Fruit fly (Drosophila melanogaster) whole organism, wandering third instar larva: Measurements from ENCODE around the gene tub.

ENCODE experiments used
- Abd-B ChIP-seq: fragments of >200 bp; optimal IDR thresholded peaks from 2 replicates; lab custom pipeline; 2017; ENCODE audit warnings: missing biosample characterization, missing genetic modification characterization
- CG32264 ChIP-seq: fragments of 200-800 bp; sonication (Bioruptor generic); optimal IDR thresholded peaks from 2 replicates; lab custom pipeline; 2016; ENCODE audit warnings: missing biosample characterization, missing genetic modification characterization
- CG9705 ChIP-seq: fragments of 200-800 bp; sonication (Bioruptor generic); optimal IDR thresholded peaks from 2 replicates; lab custom pipeline; 2018; ENCODE audit warnings: missing biosample characterization, mild to moderate bottlenecking, missing genetic modification characterization
- CrebA ChIP-seq: fragments of 200-800 bp; sonication (Bioruptor generic); optimal IDR thresholded peaks from 2 replicates; lab custom pipeline; 2016; ENCODE audit warnings: missing biosample characterization, mild to moderate bottlenecking, missing genetic modification characterization, borderline replicate concordance
- Dfd ChIP-seq: fragments of >200 bp; optimal IDR thresholded peaks from 2 replicates; lab custom pipeline; 2017; ENCODE audit warnings: missing biosample characterization, missing genetic modification characterization
- Dif ChIP-seq: fragments of 200-275, 200-300 bp; sonication (Bioruptor generic); optimal IDR thresholded peaks from 2 replicates; lab custom pipeline; 2018; ENCODE audit warnings: missing biosample characterization, missing genetic modification characterization; ENCODE audit not compliant: partially characterized antibody
- GATAd ChIP-seq: sonication (Bioruptor generic); optimal IDR thresholded peaks from 2 replicates; lab custom pipeline; 2016; ENCODE audit warnings: missing biosample characterization, missing genetic modification characterization
- HLH106 ChIP-seq: fragments of 200-800 bp; optimal IDR thresholded peaks from 3 replicates; lab custom pipeline; 2019; ENCODE audit warnings: missing biosample characterization, mild to moderate bottlenecking, missing genetic modification characterization, moderate library complexity
- Hnf4 ChIP-seq: fragments of 200-800 bp; sonication (Bioruptor generic); optimal IDR thresholded peaks from 2 replicates; lab custom pipeline; 2016; ENCODE audit warnings: missing biosample characterization, mild to moderate bottlenecking, missing genetic modification characterization
- Hr78 ChIP-seq: fragments of >200 bp; optimal IDR thresholded peaks from 2 replicates; lab custom pipeline; 2017; ENCODE audit warnings: missing biosample characterization, missing genetic modification characterization
- Hr83 ChIP-seq: fragments of 200-300 bp; sonication (Bioruptor generic); optimal IDR thresholded peaks from 2 replicates; lab custom pipeline; 2016; ENCODE audit warnings: missing biosample characterization, mild to moderate bottlenecking, missing genetic modification characterization, moderate library complexity; ENCODE audit not compliant: poor library complexity, severe bottlenecking
- Jra ChIP-seq: sonication (Bioruptor generic); optimal IDR thresholded peaks from 2 replicates; lab custom pipeline; 2016; ENCODE audit warnings: missing biosample characterization, missing genetic modification characterization
- Mio ChIP-seq: sonication (Bioruptor generic); optimal IDR thresholded peaks from 2 replicates; lab custom pipeline; 2016; ENCODE audit warnings: missing biosample characterization, missing genetic modification characterization
- Myc ChIP-seq: fragments of >200 bp; optimal IDR thresholded peaks from 2 replicates; lab custom pipeline; 2017
- N ChIP-seq: fragments of >200 bp; optimal IDR thresholded peaks from 2 replicates; lab custom pipeline; 2018; ENCODE audit warnings: missing biosample characterization, missing external identifiers, missing genetic modification characterization
- OdsH ChIP-seq: fragments of 200-800 bp; sonication (Bioruptor generic); optimal IDR thresholded peaks from 2 replicates; lab custom pipeline; 2016; ENCODE audit warnings: missing biosample characterization, mild to moderate bottlenecking, missing genetic modification characterization
- Rel ChIP-seq, 2 experiments: fragments of 200-800 bp; sonication (Bioruptor generic) in 1 of 2; optimal IDR thresholded peaks; 2 replicates in 1 of 2; 3 replicates in 1 of 2; lab custom pipeline; 2016 to 2019; ENCODE audit warnings: mild to moderate bottlenecking in 2 of 2, missing biosample characterization in 2 of 2, missing genetic modification characterization in 2 of 2, moderate library complexity in 1 of 2
- Sp1 ChIP-seq: fragments of 200-800 bp; sonication (Bioruptor generic); optimal IDR thresholded peaks from 3 replicates; lab custom pipeline; 2019; ENCODE audit warnings: missing biosample characterization, mild to moderate bottlenecking, missing genetic modification characterization, moderate library complexity
- Vsx2 ChIP-seq: fragments of 200-300, 225-300 bp; sonication (Bioruptor generic); optimal IDR thresholded peaks from 2 replicates; lab custom pipeline; 2018; ENCODE audit warnings: missing biosample characterization, missing genetic modification characterization; ENCODE audit not compliant: partially characterized antibody
- br ChIP-seq: fragments of 200-800 bp; sonication (Bioruptor generic); optimal IDR thresholded peaks from 2 replicates; lab custom pipeline; 2016; ENCODE audit warnings: missing biosample characterization, missing genetic modification characterization
- brk ChIP-seq: fragments of 200-800 bp; sonication (Bioruptor generic); optimal IDR thresholded peaks from 2 replicates; lab custom pipeline; 2016; ENCODE audit warnings: missing biosample characterization, mild to moderate bottlenecking, missing genetic modification characterization
- dl ChIP-seq, 2 experiments: fragments of 175-275, 200-275 bp in 1 of 2; fragments of 200-275 bp in 1 of 2; sonication (Bioruptor generic); optimal IDR thresholded peaks; lab custom pipeline; 2018; ENCODE audit warnings: mild to moderate bottlenecking in 2 of 2, missing biosample characterization in 2 of 2, missing genetic modification characterization in 2 of 2, moderate library complexity in 2 of 2; ENCODE audit not compliant: partially characterized antibody in 2 of 2, insufficient read depth in 1 of 2
- dmrt93B ChIP-seq: fragments of 200-800 bp; sonication (Bioruptor generic); optimal IDR thresholded peaks from 2 replicates; lab custom pipeline; 2018; ENCODE audit warnings: missing biosample characterization, mild to moderate bottlenecking, missing genetic modification characterization
- dsf ChIP-seq: sonication (Bioruptor generic); optimal IDR thresholded peaks from 2 replicates; lab custom pipeline; 2016; ENCODE audit warnings: missing biosample characterization, missing genetic modification characterization, borderline replicate concordance
- ey ChIP-seq: fragments of 200-800 bp; sonication (Bioruptor generic); optimal IDR thresholded peaks from 2 replicates; lab custom pipeline; 2016; ENCODE audit warnings: missing biosample characterization, missing genetic modification characterization
- foxo ChIP-seq, 2 experiments: fragments of 200-800 bp; sonication (Bioruptor generic); optimal IDR thresholded peaks; 2 replicates in 1 of 2; 3 replicates in 1 of 2; lab custom pipeline; 2016 to 2017; ENCODE audit warnings: missing biosample characterization in 2 of 2, missing genetic modification characterization in 2 of 2
- fru ChIP-seq: fragments of 200-800 bp; sonication (Bioruptor generic); optimal IDR thresholded peaks from 3 replicates; lab custom pipeline; 2016; ENCODE audit warnings: missing biosample characterization, mild to moderate bottlenecking, missing genetic modification characterization
- h ChIP-seq: fragments of 200-800 bp; sonication (Bioruptor generic); optimal IDR thresholded peaks from 3 replicates; lab custom pipeline; 2016; ENCODE audit warnings: missing biosample characterization, mild to moderate bottlenecking, missing genetic modification characterization
- jim ChIP-seq: fragments of 175-275, 200-325 bp; sonication (Bioruptor generic); optimal IDR thresholded peaks from 2 replicates; lab custom pipeline; 2016; ENCODE audit warnings: missing biosample characterization, mild to moderate bottlenecking, missing genetic modification characterization
- lola ChIP-seq: fragments of >200 bp; optimal IDR thresholded peaks from 2 replicates; lab custom pipeline; 2017; ENCODE audit warnings: missing biosample characterization, missing genetic modification characterization
- pan ChIP-seq: fragments of >200 bp; optimal IDR thresholded peaks from 2 replicates; lab custom pipeline; 2017
- psq ChIP-seq: fragments of 200-800 bp; sonication (Bioruptor generic); optimal IDR thresholded peaks from 3 replicates; lab custom pipeline; 2017; ENCODE audit warnings: missing biosample characterization, mild to moderate bottlenecking, missing genetic modification characterization, moderate library complexity
- rgr ChIP-seq: fragments of 200-800 bp; sonication (Bioruptor generic); optimal IDR thresholded peaks from 3 replicates; lab custom pipeline; 2016; ENCODE audit warnings: missing biosample characterization, mild to moderate bottlenecking, missing genetic modification characterization
- sage ChIP-seq: fragments of 200-800 bp; sonication (Bioruptor generic); optimal IDR thresholded peaks from 2 replicates; lab custom pipeline; 2016; ENCODE audit warnings: missing biosample characterization, mild to moderate bottlenecking, missing genetic modification characterization
- sv ChIP-seq: fragments of 200-800 bp; sonication (Bioruptor generic); optimal IDR thresholded peaks from 3 replicates; lab custom pipeline; 2016; ENCODE audit warnings: missing biosample characterization, missing genetic modification characterization
- tai ChIP-seq: sonication (Bioruptor generic); optimal IDR thresholded peaks from 2 replicates; lab custom pipeline; 2016; ENCODE audit warnings: missing biosample characterization, missing genetic modification characterization
- usp ChIP-seq: fragments of >200 bp; optimal IDR thresholded peaks from 2 replicates; lab custom pipeline; 2017; ENCODE audit warnings: missing biosample characterization, missing genetic modification characterization
- woc ChIP-seq: sonication (Bioruptor generic); optimal IDR thresholded peaks from 2 replicates; lab custom pipeline; 2016; ENCODE audit warnings: missing biosample characterization, mild to moderate bottlenecking, missing genetic modification characterization

The tub gene

DNA sequence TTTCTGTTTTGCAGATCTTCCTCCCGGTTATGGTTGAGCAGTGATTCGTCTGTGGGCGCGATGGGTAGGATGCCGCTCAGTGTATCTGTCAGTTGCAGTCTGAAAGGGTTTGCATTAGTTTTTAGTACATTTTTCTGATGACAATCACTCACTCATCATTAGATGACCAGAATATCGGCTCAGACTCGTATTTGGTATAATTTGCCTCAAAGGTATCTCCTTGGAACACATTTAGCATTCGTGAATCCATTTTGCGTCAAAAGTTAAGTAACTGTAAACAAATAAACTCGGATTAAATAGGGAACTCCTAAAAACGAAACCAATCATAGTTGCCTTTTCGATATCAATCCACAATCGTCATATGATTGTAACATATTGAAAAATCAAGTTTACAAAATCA, 39.2 kb downstream of the tub start, which contains the start of gene CG31525:
TSS of gene CG31525 (plus strand) at position 301 of the 400 bp plus-strand sequence.
- no peak for TF ChIP-seq rgr (GFP tag; lab: Kevin White, UChicago)
- no peak for TF ChIP-seq foxo (GFP tag; optimal IDR thresholded peaks at IDR 0.05; lab: Kevin White, UChicago)
- TF ChIP-seq CG32264 (GFP tag; lab: Kevin White, UChicago): no peak
- TF ChIP-seq fru: no peak
- TF ChIP-seq Dif (GFP tag; lab: Kevin White, UChicago): no peak
- TF ChIP-seq HLH106 (tag; lab: Kevin White, UChicago): no peak
- TF ChIP-seq sage (GFP tag; lab: Kevin White, UChicago): no peak
- TF ChIP-seq Jra (GFP tag; lab: Kevin White, UChicago): no peak
- TF ChIP-seq h (GFP tag; lab: Kevin White, UChicago): no peak

DNA sequence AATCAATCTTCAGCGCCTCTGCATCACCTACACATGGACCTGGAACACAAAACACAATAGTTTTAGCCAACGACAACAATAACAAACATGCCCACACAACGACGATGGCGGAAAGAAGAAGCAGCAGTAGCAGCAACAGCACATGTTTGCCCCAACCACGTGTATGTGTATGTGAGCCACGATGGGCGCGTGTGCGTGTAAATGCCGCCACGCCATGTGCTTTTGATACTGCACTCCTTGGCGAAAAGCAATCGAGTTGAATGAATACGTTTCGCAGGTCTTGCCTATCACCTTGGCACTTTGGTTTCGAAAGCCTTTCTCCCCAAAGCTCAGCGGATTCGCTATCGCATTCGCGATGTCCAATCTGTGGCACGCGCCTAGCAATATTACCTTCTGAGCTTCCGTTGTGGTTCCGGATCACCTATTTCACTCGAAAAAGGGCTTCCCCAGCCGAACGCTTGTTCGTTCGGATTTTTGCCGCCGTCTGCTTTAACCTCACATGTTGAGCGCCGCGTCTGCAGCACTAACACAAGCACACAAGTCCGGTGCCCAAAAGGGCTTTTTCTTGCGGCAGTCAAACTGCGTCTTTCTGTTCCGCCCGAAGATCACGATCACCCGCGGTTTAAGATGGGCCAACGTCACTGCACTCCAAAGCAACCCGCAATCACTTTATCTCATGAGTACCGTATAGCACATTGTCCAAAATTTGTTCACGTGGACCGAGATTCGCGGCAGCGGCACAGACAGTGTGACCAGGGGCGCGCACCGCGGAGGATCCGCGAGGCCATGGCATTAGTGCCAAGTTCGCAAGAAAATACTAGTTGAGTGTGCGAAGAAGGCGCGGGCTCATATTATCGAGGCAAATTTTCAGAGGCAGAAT, 41.3 kb downstream of the tub start, which contains the start of gene srl:
TSS of gene srl (minus strand) at position 751 of the 880 bp plus-strand sequence.
- TF ChIP-seq Rel (GFP tag; optimal IDR thresholded peaks at IDR 0.05; lab: Kevin White, UChicago) (no peak), Rel (tag; optimal IDR thresholded peaks at IDR 0.05; lab: Kevin White, UChicago) (peak; percentile 66), Hr83 (GFP tag; lab: Kevin White, UChicago) (peak; percentile 40), rgr (GFP tag; lab: Kevin White, UChicago) (no peak), Myc (peak; percentile 61)

DNA sequence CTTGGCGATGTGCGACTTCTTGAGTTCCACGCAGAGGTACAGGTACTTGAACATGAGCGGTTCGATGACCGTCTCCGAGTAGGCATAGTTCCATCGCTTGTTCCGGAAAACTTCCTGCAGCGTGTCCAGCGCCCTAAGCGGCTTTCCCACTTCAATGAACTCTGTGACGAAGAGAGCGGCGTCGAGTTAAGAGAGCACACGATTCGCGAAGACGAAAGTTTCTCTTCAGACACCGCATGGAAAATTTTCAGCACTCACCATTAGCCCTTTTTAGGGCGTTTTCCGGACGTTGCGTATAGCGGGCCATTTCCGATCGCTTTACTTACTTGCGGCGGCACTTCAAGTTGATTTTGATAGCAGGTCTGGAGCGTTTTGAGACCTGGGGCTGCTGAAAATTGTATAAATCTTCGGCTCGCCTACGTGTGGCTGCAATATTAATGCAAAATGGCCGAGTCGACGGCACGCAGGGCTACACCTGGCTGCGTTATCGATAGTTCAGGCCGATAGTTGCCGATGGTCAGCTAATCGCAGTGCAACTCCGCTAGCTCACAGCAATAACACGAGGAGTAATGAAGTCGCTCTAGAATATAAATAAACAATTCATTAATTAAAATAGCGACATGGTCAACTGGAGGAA, 46.0 kb downstream of the tub start, which contains the start of the genes eIF3a and CG1074:
TSS of gene eIF3a (minus strand) at position 455 of the 637 bp plus-strand sequence.
TSS of gene CG1074 (plus strand) at position 525 of the 637 bp plus-strand sequence.
- no peak for TF ChIP-seq tai (GFP tag; lab: Kevin White, UChicago)
- TF ChIP-seq Rel (GFP tag; optimal IDR thresholded peaks at IDR 0.05; lab: Kevin White, UChicago): no peak
- peak; percentile 47 for TF ChIP-seq Rel (tag; optimal IDR thresholded peaks at IDR 0.05; lab: Kevin White, UChicago)
- TF ChIP-seq jim: no peak
- peak; percentile 80 for TF ChIP-seq rgr (GFP tag; lab: Kevin White, UChicago)
- TF ChIP-seq sv (GFP tag; lab: Kevin White, UChicago): no peak
- TF ChIP-seq brk: no peak
- TF ChIP-seq dmrt93B (GFP tag; lab: Kevin White, UChicago): no peak
- no peak for TF ChIP-seq Abd-B (GFP tag; lab: Kevin White, UChicago)
- TF ChIP-seq Hr78 (GFP tag; lab: Kevin White, UChicago): no peak
- TF ChIP-seq ey (GFP tag; lab: Kevin White, UChicago): peak; percentile 51
- no peak for TF ChIP-seq fru
- peak; percentile 74 for TF ChIP-seq OdsH
- TF ChIP-seq GATAd (GFP tag; lab: Kevin White, UChicago): no peak
- peak; percentile 49 for TF ChIP-seq CG9705 (GFP tag; lab: Kevin White, UChicago)
- no peak for TF ChIP-seq Hnf4 (GFP tag; lab: Kevin White, UChicago)
- no peak for TF ChIP-seq Mio
- TF ChIP-seq Dfd: no peak
- no peak for TF ChIP-seq dsf
- peak; percentile 47 for TF ChIP-seq Dif (GFP tag; lab: Kevin White, UChicago)
- no peak for TF ChIP-seq pan
- no peak for TF ChIP-seq CrebA (GFP tag; lab: Kevin White, UChicago)
- TF ChIP-seq usp (GFP tag; lab: Kevin White, UChicago): no peak
- no peak for TF ChIP-seq sage (GFP tag; lab: Kevin White, UChicago)
- TF ChIP-seq foxo (GFP tag; optimal IDR thresholded peaks at IDR 0.05; lab: Kevin White, UChicago): peak in 1 of 2 experiments; percentile 12
- TF ChIP-seq Hr83 (GFP tag; lab: Kevin White, UChicago): peak; percentile 98
- TF ChIP-seq Vsx2 (GFP tag; lab: Kevin White, UChicago): no peak
- no peak for TF ChIP-seq N (GFP tag; lab: Kevin White, UChicago)
- TF ChIP-seq psq: peak; percentile 43
- TF ChIP-seq Myc: peak; percentile 78
- TF ChIP-seq CG32264 (GFP tag; lab: Kevin White, UChicago): no peak
- TF ChIP-seq lola (GFP tag; lab: Kevin White, UChicago): no peak
- peak; percentile 61 for TF ChIP-seq HLH106 (tag; lab: Kevin White, UChicago)
- peak; percentile 73 for TF ChIP-seq Sp1 (GFP tag; lab: Kevin White, UChicago)
- no peak for TF ChIP-seq woc (GFP tag; lab: Kevin White, UChicago)
- no peak for TF ChIP-seq dl (GFP tag; optimal IDR thresholded peaks at IDR 0.05; lab: Kevin White, UChicago; ENCODE audit: insufficient read depth in 1 of 2, partially characterized antibody in 2 of 2)
- TF ChIP-seq br (GFP tag; lab: Kevin White, UChicago): no peak
- TF ChIP-seq h (GFP tag; lab: Kevin White, UChicago): peak; percentile 81
- no peak for TF ChIP-seq Jra (GFP tag; lab: Kevin White, UChicago)
